Fruit fly (Drosophila melanogaster): ENCODE measurements around the gene CG33158.

dm6 chr3L:16475518-16476126 is 56.2 kb downstream of the CG33158 start:
- TF ChIP-seq svp (GFP tag) (no peak), fkh (GFP tag; optimal IDR thresholded peaks at IDR 0.05) (no peak), CG31627 (GFP tag; optimal IDR thresholded peaks at IDR 0.05) (no peak), Sox102F (GFP tag; optimal IDR thresholded peaks at IDR 0.05) (no peak), fd85E (GFP tag; optimal IDR thresholded peaks at IDR 0.05) (no peak)
